Fruit fly (Drosophila melanogaster) whole organism, embryonic: ENCODE measurements around the gene Dpm3.

ENCODE experiments used
- Aef1 ChIP-seq: fragments of 200-800 bp; sonication (Bioruptor generic); IDR thresholded peaks from 3 replicates; pipeline ENCODE4 v1.3.6; 2022; ENCODE audit warnings: missing biosample characterization, missing genetic modification characterization
- BEAF-32 ChIP-seq: fragments of 200-800 bp; sonication (Bioruptor generic); optimal IDR thresholded peaks from 3 replicates; lab custom pipeline; 2017; ENCODE audit warnings: missing biosample characterization, missing genetic modification characterization, mild to moderate bottlenecking, moderate library complexity, missing genetic modification reagents
- Bdp1 ChIP-seq: fragments of 200-800 bp; sonication (Bioruptor generic); optimal IDR thresholded peaks from 3 replicates; lab custom pipeline; 2016; ENCODE audit warnings: missing biosample characterization, missing genetic modification characterization
- CG10147 ChIP-seq: fragments of 200-800 bp; sonication (Bioruptor generic); optimal IDR thresholded peaks from 2 replicates; lab custom pipeline; 2019; ENCODE audit warnings: missing biosample characterization, mild to moderate bottlenecking, missing genetic modification characterization, moderate library complexity
- CG10431 ChIP-seq: fragments of 200-800 bp; sonication (Bioruptor generic); optimal IDR thresholded peaks from 3 replicates; lab custom pipeline; 2018; ENCODE audit warnings: missing biosample characterization, mild to moderate bottlenecking, missing genetic modification characterization
- CG11398 ChIP-seq: fragments of 200-800 bp; sonication (Bioruptor generic); optimal IDR thresholded peaks from 2 replicates; lab custom pipeline; 2016; ENCODE audit warnings: missing biosample characterization, missing genetic modification characterization
- CG12391 ChIP-seq: fragments of 200-800 bp; sonication (Bioruptor generic); optimal IDR thresholded peaks from 3 replicates; lab custom pipeline; 2018; ENCODE audit warnings: missing biosample characterization, mild to moderate bottlenecking, missing genetic modification characterization, moderate library complexity
- CG13123 ChIP-seq: fragments of 200-800 bp; sonication (Bioruptor generic); optimal IDR thresholded peaks from 2 replicates; lab custom pipeline; 2016; ENCODE audit warnings: missing biosample characterization, missing genetic modification characterization
- CG14965 ChIP-seq: fragments of 200-800 bp; sonication (Bioruptor generic); optimal IDR thresholded peaks from 2 replicates; lab custom pipeline; 2016; ENCODE audit warnings: missing biosample characterization, missing genetic modification characterization, borderline replicate concordance
- CG17829 ChIP-seq: fragments of 200-800 bp; optimal IDR thresholded peaks from 2 replicates; lab custom pipeline; 2019; ENCODE audit warnings: missing biosample characterization, mild to moderate bottlenecking, missing genetic modification characterization, moderate library complexity
- CG18011 ChIP-seq: fragments of 200-800 bp; sonication (Bioruptor generic); optimal IDR thresholded peaks from 2 replicates; lab custom pipeline; 2017; ENCODE audit warnings: missing biosample characterization, missing genetic modification characterization, mild to moderate bottlenecking, moderate library complexity, missing genotype
- CG34224 ChIP-seq: fragments of 200-800 bp; sonication (Bioruptor generic); IDR thresholded peaks from 3 replicates; pipeline ENCODE4 v1.3.6; 2022; ENCODE audit warnings: missing biosample characterization, missing genetic modification characterization; ENCODE audit not compliant: partially characterized antibody
- CG34376 ChIP-seq: fragments of 200-800 bp; sonication (Bioruptor generic); optimal IDR thresholded peaks from 2 replicates; lab custom pipeline; 2018; ENCODE audit warnings: missing biosample characterization, mild to moderate bottlenecking, missing genetic modification characterization
- CG34422 ChIP-seq: fragments of 200-800 bp; sonication (Bioruptor generic); IDR thresholded peaks from 3 replicates; pipeline ENCODE4 v1.3.6; 2022; ENCODE audit warnings: missing biosample characterization, missing genetic modification characterization
- CG4404 ChIP-seq: fragments of 200-800 bp; sonication (Bioruptor generic); IDR thresholded peaks from 2 replicates; pipeline ENCODE4 v1.3.6; 2022; ENCODE audit warnings: missing biosample characterization, missing genetic modification characterization
- CG5180 ChIP-seq: fragments of 200-800 bp; sonication (Bioruptor generic); optimal IDR thresholded peaks from 3 replicates; lab custom pipeline; 2017; ENCODE audit warnings: missing biosample characterization, missing genetic modification characterization, mild to moderate bottlenecking, moderate library complexity, missing genetic modification reagents
- CG6689 ChIP-seq: fragments of 200-800 bp; sonication (Bioruptor generic); IDR thresholded peaks from 2 replicates; pipeline ENCODE4 v1.3.6; 2022; ENCODE audit warnings: missing biosample characterization, missing genetic modification characterization
- CG7357 ChIP-seq: fragments of 200-800 bp; sonication (Bioruptor generic); IDR thresholded peaks from 3 replicates; pipeline ENCODE4 v1.3.6; 2022; ENCODE audit warnings: missing biosample characterization, missing genetic modification characterization
- CG7786 ChIP-seq: fragments of 200-800 bp; sonication (Bioruptor generic); optimal IDR thresholded peaks from 2 replicates; lab custom pipeline; 2016; ENCODE audit warnings: missing biosample characterization, missing genetic modification characterization
- CG8290 ChIP-seq, 3 experiments: fragments of 200-800 bp; sonication (Bioruptor generic); optimal IDR thresholded peaks; 2 replicates each; lab custom pipeline; 2016 to 2019; ENCODE audit warnings: missing biosample characterization in 3 of 3, missing genetic modification characterization in 3 of 3, mild to moderate bottlenecking in 2 of 3, moderate library complexity in 1 of 3
- CG8924 ChIP-seq: fragments of 200-800 bp; optimal IDR thresholded peaks from 3 replicates; lab custom pipeline; 2019; ENCODE audit warnings: missing biosample characterization, mild to moderate bottlenecking, missing genetic modification characterization, moderate library complexity
- Ets97D ChIP-seq: fragments of 200-800 bp; sonication (Bioruptor generic); optimal IDR thresholded peaks from 3 replicates; lab custom pipeline; 2016; ENCODE audit warnings: missing biosample characterization, missing genetic modification characterization
- HmgZ ChIP-seq: fragments of 200-800 bp; sonication (Bioruptor generic); optimal IDR thresholded peaks from 2 replicates; lab custom pipeline; 2018; ENCODE audit warnings: missing biosample characterization, mild to moderate bottlenecking, missing genetic modification characterization
- Hsf ChIP-seq: fragments of 200-800 bp; sonication (Bioruptor generic); optimal IDR thresholded peaks from 3 replicates; lab custom pipeline; 2016; ENCODE audit warnings: missing biosample characterization, missing genetic modification characterization
- Jarid2 ChIP-seq: fragments of 200-800 bp; sonication (Bioruptor generic); optimal IDR thresholded peaks from 3 replicates; lab custom pipeline; 2017; ENCODE audit warnings: mild to moderate bottlenecking, missing biosample characterization, missing genetic modification reagents, missing genetic modification characterization
- Lim3 ChIP-seq: fragments of 200-800 bp; sonication (Bioruptor generic); IDR thresholded peaks from 2 replicates; pipeline ENCODE4 v1.3.6; 2022; ENCODE audit warnings: missing biosample characterization, missing genetic modification characterization
- Mad ChIP-seq: fragments of 200-800 bp; sonication (Bioruptor generic); optimal IDR thresholded peaks from 2 replicates; lab custom pipeline; 2016; ENCODE audit warnings: missing biosample characterization, missing genetic modification characterization
- NfI ChIP-seq: fragments of 200-800 bp; sonication (Bioruptor generic); optimal IDR thresholded peaks from 3 replicates; lab custom pipeline; 2018; ENCODE audit warnings: missing biosample characterization, mild to moderate bottlenecking, missing genetic modification characterization, moderate library complexity
- Oaz ChIP-seq: fragments of 200-800 bp; sonication (Bioruptor generic); IDR thresholded peaks from 2 replicates; pipeline ENCODE4 v1.3.6; 2022; ENCODE audit warnings: missing biosample characterization, missing genetic modification characterization
- Opbp ChIP-seq: fragments of 200-800 bp; sonication (Bioruptor generic); IDR thresholded peaks from 3 replicates; pipeline ENCODE4 v1.3.6; 2022; ENCODE audit warnings: missing biosample characterization, missing genetic modification characterization; ENCODE audit not compliant: partially characterized antibody
- Ravus ChIP-seq: fragments of 200-800 bp; sonication (Bioruptor generic); IDR thresholded peaks from 2 replicates; pipeline ENCODE4 v1.3.6; 2022; ENCODE audit warnings: missing biosample characterization, missing genetic modification characterization
- az2 ChIP-seq: fragments of 200-800 bp; sonication (Bioruptor generic); optimal IDR thresholded peaks from 3 replicates; lab custom pipeline; 2016; ENCODE audit warnings: missing biosample characterization, missing genetic modification characterization
- bab2 ChIP-seq: fragments of 200-800 bp; sonication (Bioruptor generic); optimal IDR thresholded peaks from 2 replicates; lab custom pipeline; 2016; ENCODE audit warnings: missing biosample characterization, missing genetic modification characterization
- bcd ChIP-seq: fragments of 200-800 bp; sonication (Bioruptor generic); optimal IDR thresholded peaks from 2 replicates; lab custom pipeline; 2017; ENCODE audit warnings: missing biosample characterization, mild to moderate bottlenecking, missing genetic modification characterization
- ci ChIP-seq: fragments of 200-800 bp; sonication (Bioruptor generic); IDR thresholded peaks from 3 replicates; pipeline ENCODE4 v1.3.6; 2022; ENCODE audit warnings: missing biosample characterization, missing genetic modification characterization
- corto ChIP-seq: fragments of 200-800 bp; sonication (Bioruptor generic); optimal IDR thresholded peaks from 2 replicates; lab custom pipeline; 2016; ENCODE audit warnings: missing biosample characterization, mild to moderate bottlenecking, missing genetic modification characterization, moderate library complexity
- dati ChIP-seq: fragments of 200-800 bp; sonication (Bioruptor generic); IDR thresholded peaks from 2 replicates; pipeline ENCODE4 v1.3.6; 2022; ENCODE audit warnings: missing biosample characterization, missing genetic modification characterization
- ewg ChIP-seq: fragments of 200-800 bp; sonication (Bioruptor generic); optimal IDR thresholded peaks from 3 replicates; lab custom pipeline; 2017; ENCODE audit warnings: mild to moderate bottlenecking, missing biosample characterization, missing genetic modification reagents, missing genetic modification characterization
- fd102C ChIP-seq: fragments of 200-800 bp; sonication (Bioruptor generic); optimal IDR thresholded peaks from 2 replicates; lab custom pipeline; 2018; ENCODE audit warnings: missing biosample characterization, mild to moderate bottlenecking, missing genetic modification characterization, moderate library complexity
- gsb-n ChIP-seq: fragments of 200-800 bp; sonication (Bioruptor generic); optimal IDR thresholded peaks from 3 replicates; lab custom pipeline; 2018; ENCODE audit warnings: missing biosample characterization, mild to moderate bottlenecking, missing genetic modification characterization
- h ChIP-seq: fragments of >200 bp; optimal IDR thresholded peaks from 2 replicates; lab custom pipeline; 2017
- jigr1 ChIP-seq: fragments of 200-800 bp; sonication (Bioruptor generic); IDR thresholded peaks from 3 replicates; pipeline ENCODE4 v1.3.6; 2022; ENCODE audit warnings: missing biosample characterization, missing genetic modification characterization
- kay ChIP-seq: fragments of 200-800 bp; sonication (Bioruptor generic); optimal IDR thresholded peaks from 2 replicates; lab custom pipeline; 2016; ENCODE audit warnings: missing biosample characterization, missing genetic modification characterization
- nerfin-2 ChIP-seq: fragments of 200-800 bp; sonication (Bioruptor generic); IDR thresholded peaks from 2 replicates; pipeline ENCODE4 v1.3.6; 2022; ENCODE audit warnings: missing biosample characterization, missing genetic modification characterization; ENCODE audit not compliant: partially characterized antibody
- nom ChIP-seq: fragments of 200-800 bp; sonication (Bioruptor generic); optimal IDR thresholded peaks from 2 replicates; lab custom pipeline; 2017; ENCODE audit warnings: missing biosample characterization, missing genetic modification characterization, mild to moderate bottlenecking, moderate library complexity, missing genetic modification reagents
- phol ChIP-seq: fragments of 200-800 bp; sonication (Bioruptor generic); optimal IDR thresholded peaks from 3 replicates; lab custom pipeline; 2018; ENCODE audit warnings: missing biosample characterization, mild to moderate bottlenecking, missing genetic modification characterization, moderate library complexity
- run ChIP-seq: fragments of 200-800 bp; sonication (Bioruptor generic); optimal IDR thresholded peaks from 3 replicates; lab custom pipeline; 2018; ENCODE audit warnings: missing biosample characterization, mild to moderate bottlenecking, missing genetic modification characterization
- so ChIP-seq: fragments of 200-800 bp; sonication (Bioruptor generic); IDR thresholded peaks from 3 replicates; pipeline ENCODE4 v1.3.6; 2022; ENCODE audit warnings: missing biosample characterization, missing genetic modification characterization
- tin ChIP-seq: fragments of 200-800 bp; sonication (Bioruptor generic); optimal IDR thresholded peaks from 3 replicates; lab custom pipeline; 2016; ENCODE audit warnings: missing biosample characterization, missing genetic modification characterization
- ttk ChIP-seq: fragments of 200-800 bp; sonication (Bioruptor generic); IDR thresholded peaks from 2 replicates; pipeline ENCODE4 v2.1.2; 2022; ENCODE audit warnings: missing biosample characterization, missing genetic modification characterization
- twi ChIP-seq: fragments of 200-800 bp; optimal IDR thresholded peaks from 2 replicates; lab custom pipeline; 2019; ENCODE audit warnings: missing biosample characterization, mild to moderate bottlenecking, missing genetic modification characterization, moderate library complexity

Gene Dpm3

DNA sequence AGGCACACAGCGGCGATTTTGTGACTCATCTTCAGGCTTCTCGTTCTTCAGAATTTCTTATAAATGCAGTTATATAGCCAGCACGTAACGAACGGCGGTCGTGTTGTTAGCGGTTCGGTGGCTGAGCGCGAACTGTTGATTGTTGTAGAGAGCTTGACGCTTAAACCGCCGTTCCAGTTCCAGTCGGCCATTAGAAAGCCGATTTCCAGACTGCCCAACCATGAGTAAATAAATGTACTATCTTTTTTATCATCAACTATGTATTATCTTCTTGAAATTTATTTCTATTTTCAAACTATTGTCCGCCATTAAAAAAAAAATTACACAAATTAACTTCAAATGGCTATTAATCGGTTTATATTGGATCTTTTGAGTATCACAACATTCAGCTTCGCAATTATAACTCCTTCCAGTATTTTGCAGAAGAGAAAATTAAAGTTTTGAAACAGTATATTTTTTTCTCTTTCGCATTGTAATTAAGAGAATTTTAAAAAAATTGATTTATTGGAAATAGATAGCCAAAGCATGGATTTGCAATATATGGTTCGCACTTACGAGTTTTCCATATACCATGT lies 1.0 kb downstream of the Dpm3 start, which contains the start of gene GILT1 (continued):
- TF ChIP-seq phol (tag; lab: Kevin White, UChicago) (peak; percentile 12), nom (no peak), dati (GFP tag; lab: Robert Waterston, UW) (no peak), ttk (GFP tag; lab: Robert Waterston, UW) (no peak), CG34224 (GFP tag; lab: Robert Waterston, UW) (no peak), h (lab: Kevin White, UChicago) (no peak), nerfin-2 (no peak), so (no peak), az2 (GFP tag; lab: Kevin White, UChicago) (no peak), ci (GFP tag; lab: Robert Waterston, UW) (peak; percentile 26; the same call in 1 of the 3 replicates), Ets97D (no peak), CG7786 (GFP tag; lab: Kevin White, UChicago) (no peak), run (tag; lab: Kevin White, UChicago) (no peak), CG14965 (GFP tag; lab: Kevin White, UChicago) (no peak), CG10147 (GFP tag; lab: Kevin White, UChicago) (no peak), Opbp (GFP tag; lab: Robert Waterston, UW) (no peak), CG12391 (tag; lab: Kevin White, UChicago) (no peak), Lim3 (GFP tag; lab: Robert Waterston, UW) (no peak), Aef1 (GFP tag; lab: Robert Waterston, UW) (no peak), Jarid2 (peak; percentile 65), CG5180 (GFP tag; lab: Kevin White, UChicago) (no peak), kay (peak; percentile 10), CG7357 (GFP tag; lab: Robert Waterston, UW) (no peak), jigr1 (no peak), bab2 (GFP tag; lab: Kevin White, UChicago) (no peak), tin (GFP tag; lab: Kevin White, UChicago) (no peak), CG4404 (GFP tag; lab: Robert Waterston, UW) (no peak), bcd (GFP tag; lab: Kevin White, UChicago) (no peak), CG34422 (GFP tag; lab: Robert Waterston, UW) (0 out of 3 replicates have a peak, but pooled peaks have one; percentile 35), HmgZ (tag; lab: Kevin White, UChicago) (no peak), CG34376 (GFP tag; lab: Kevin White, UChicago) (no peak), CG10431 (GFP tag; lab: Kevin White, UChicago) (no peak), CG11398 (GFP tag; lab: Kevin White, UChicago) (no peak), Ravus (GFP tag; lab: Robert Waterston, UW) (no peak), fd102C (GFP tag; lab: Kevin White, UChicago) (no peak), Oaz (GFP tag; lab: Robert Waterston, UW) (no peak), Bdp1 (GFP tag; lab: Kevin White, UChicago) (no peak), Hsf (GFP tag; lab: Kevin White, UChicago) (no peak), ewg (GFP tag; lab: Kevin White, UChicago) (no peak), NfI (no peak), Mad (GFP tag; lab: Kevin White, UChicago) (no peak), CG18011 (GFP tag; lab: Kevin White, UChicago) (peak; percentile 96), gsb-n (tag; lab: Kevin White, UChicago) (no peak), corto (GFP tag; lab: Kevin White, UChicago) (no peak), CG6689 (GFP tag; lab: Robert Waterston, UW) (no peak), CG13123 (no peak), CG17829 (no peak), BEAF-32 (GFP tag; lab: Kevin White, UChicago) (no peak), CG8290 (GFP tag; optimal IDR thresholded peaks at IDR 0.05; lab: Kevin White, UChicago) (no peak), CG8290 (tag; optimal IDR thresholded peaks at IDR 0.05; lab: Kevin White, UChicago) (no peak), CG8924 (no peak), twi (tag; lab: Kevin White, UChicago) (no peak)
